Worm (Caenorhabditis elegans): ENCODE results near the gene smrd-1.

Gene smrd-1

ce11 chrIII:10395990-10396389 lies 39.8 kb downstream of the smrd-1 start, which contains the start of gene M03C11.1:
Gene M03C11.1, minus strand, starts transcription at chrIII:10396090.
- TF ChIP-seq F52B5.7 (tag; optimal IDR thresholded peaks at IDR 0.05) (no peak), C17E4.6 (GFP tag; IDR thresholded peaks at IDR 0.05) (no peak), tbp1 (GFP tag; optimal IDR thresholded peaks at IDR 0.05) (no peak), let-526 (GFP tag; IDR thresholded peaks at IDR 0.05) (no peak), atf-7 (tag; optimal IDR thresholded peaks at IDR 0.05) (no peak), sdz-38 (tag; optimal IDR thresholded peaks at IDR 0.05) (no peak), repo-1 (tag; optimal IDR thresholded peaks at IDR 0.05) (no peak), bed-2 (GFP tag; IDR thresholded peaks at IDR 0.05) (no peak), egl-18 (GFP tag; IDR thresholded peaks at IDR 0.05) (no peak), chd-7 (tag; optimal IDR thresholded peaks at IDR 0.05) (no peak), hmg-1.2 (GFP tag; IDR thresholded peaks at IDR 0.05) (no peak), mes-4 (tag; optimal IDR thresholded peaks at IDR 0.05) (no peak), cebp-2 (GFP tag; IDR thresholded peaks at IDR 0.05) (no peak), hlh-12 (tag; optimal IDR thresholded peaks at IDR 0.05) (no peak)

ce11 chrIII:10391628-10392027 lies 44.2 kb downstream of the smrd-1 start, which contains the start of gene M03C11.9:
Gene M03C11.9, minus strand, starts transcription at chrIII:10391728.
- TF ChIP-seq bed-2 (GFP tag; IDR thresholded peaks at IDR 0.05), result no peak
- no peak for TF ChIP-seq zim-3 (tag; optimal IDR thresholded peaks at IDR 0.05)
- TF ChIP-seq ceh-27 (GFP tag; optimal IDR thresholded peaks at IDR 0.05), result no peak
- no peak for TF ChIP-seq him-1 (tag; optimal IDR thresholded peaks at IDR 0.05)
- TF ChIP-seq let-526 (GFP tag; IDR thresholded peaks at IDR 0.05), result no peak
- TF ChIP-seq fkh-3 (tag; optimal IDR thresholded peaks at IDR 0.05), result no peak
- TF ChIP-seq F23B12.7 (tag; optimal IDR thresholded peaks at IDR 0.05; ENCODE audit: insufficient read depth), result no peak
- TF ChIP-seq F22D6.2 (tag; optimal IDR thresholded peaks at IDR 0.05), result no peak
- TF ChIP-seq ztf-28 (GFP tag; IDR thresholded peaks at IDR 0.05), result no peak

- TF ChIP-seq xnd-1 (tag; optimal IDR thresholded peaks at IDR 0.05) (no peak), rcor-1 (GFP tag; IDR thresholded peaks at IDR 0.05) (no peak), bed-2 (GFP tag; IDR thresholded peaks at IDR 0.05) (no peak), snpc-1.1 (tag; optimal IDR thresholded peaks at IDR 0.05; ENCODE audit: insufficient read depth) (no peak), mcd-1 (GFP tag; IDR thresholded peaks at IDR 0.05) (no peak), fkh-3 (tag; optimal IDR thresholded peaks at IDR 0.05) (no peak), die-1 (tag; optimal IDR thresholded peaks at IDR 0.05) (no peak), F22D6.2 (tag; optimal IDR thresholded peaks at IDR 0.05) (no peak), nhr-90 (tag; optimal IDR thresholded peaks at IDR 0.05) (no peak), atf-7 (tag; optimal IDR thresholded peaks at IDR 0.05) (no peak), B0019.2 (GFP tag; conservative IDR thresholded peaks at IDR 0.05) (no peak), dpl-1 (GFP tag; optimal IDR thresholded peaks at IDR 0.05) (no peak), Y56A3A.18 (GFP tag; IDR thresholded peaks at IDR 0.05) (no peak), F10E7.11 (tag; optimal IDR thresholded peaks at IDR 0.05) (no peak)
Measured at ce11 chrIII:10389608-10390007, 46.2 kb downstream of the smrd-1 start.

- TF ChIP-seq mel-28 (tag; optimal IDR thresholded peaks at IDR 0.05; ENCODE audit: borderline replicate concordance), result no peak
- no peak for TF ChIP-seq egl-18 (GFP tag; IDR thresholded peaks at IDR 0.05)
- TF ChIP-seq ceh-58 (GFP tag; IDR thresholded peaks at IDR 0.05), result no peak
- no peak for TF ChIP-seq let-526 (GFP tag; IDR thresholded peaks at IDR 0.05)
- TF ChIP-seq tbp1 (GFP tag; optimal IDR thresholded peaks at IDR 0.05), result no peak
- TF ChIP-seq Y79H2A.3 (GFP tag; conservative IDR thresholded peaks at IDR 0.05), result no peak
- TF ChIP-seq attf-6 (GFP tag; IDR thresholded peaks at IDR 0.05), result no peak
- no peak for TF ChIP-seq nhr-179 (tag; optimal IDR thresholded peaks at IDR 0.05)
- TF ChIP-seq F37B4.10 (GFP tag; IDR thresholded peaks at IDR 0.05), result no peak
- no peak for TF ChIP-seq egl-44 (GFP tag; IDR thresholded peaks at IDR 0.05)
- no peak for TF ChIP-seq ets-4 (GFP tag; optimal IDR thresholded peaks at IDR 0.05)
- no peak for TF ChIP-seq madf-10 (tag; optimal IDR thresholded peaks at IDR 0.05)
- no peak for TF ChIP-seq ekl-4 (GFP tag; IDR thresholded peaks at IDR 0.05)
- TF ChIP-seq ztf-26 (tag; optimal IDR thresholded peaks at IDR 0.05), result no peak
- no peak for TF ChIP-seq mcd-1 (GFP tag; IDR thresholded peaks at IDR 0.05)
- no peak for TF ChIP-seq hsf-1 (GFP tag; IDR thresholded peaks at IDR 0.05)
- no peak for TF ChIP-seq ztf-18 (tag; optimal IDR thresholded peaks at IDR 0.05)
- TF ChIP-seq rcor-1 (GFP tag; IDR thresholded peaks at IDR 0.05), result no peak
- no peak for TF ChIP-seq unc-62 (GFP tag; optimal IDR thresholded peaks at IDR 0.05)
- no peak for TF ChIP-seq madf-3 (GFP tag; IDR thresholded peaks at IDR 0.05)
Measured at ce11 chrIII:10386476-10386875, 49.3 kb downstream of the smrd-1 start, which contains the start of gene C38H2.3. Gene C38H2.3, minus strand, starts transcription at chrIII:10386576.

Data from whole organism, young adult.